Fruit fly (Drosophila melanogaster) whole organism, adult: ENCODE results near the gene CG13050.

Experiments
- CG11617 ChIP-seq: fragments of 200-800 bp; sonication (Bioruptor generic); optimal IDR thresholded peaks from 2 replicates; lab custom pipeline; 2017; ENCODE audit warnings: mild to moderate bottlenecking, missing biosample characterization, missing genetic modification reagents, missing genetic modification characterization
- CG12768 ChIP-seq: fragments of 200-800 bp; sonication (Bioruptor generic); optimal IDR thresholded peaks from 2 replicates; lab custom pipeline; 2017; ENCODE audit warnings: missing biosample characterization, missing genetic modification characterization, mild to moderate bottlenecking, moderate library complexity, missing genetic modification reagents
- CG14711 ChIP-seq: fragments of 200-800 bp; sonication (Bioruptor generic); optimal IDR thresholded peaks from 2 replicates; lab custom pipeline; 2018; ENCODE audit warnings: missing biosample characterization, mild to moderate bottlenecking, missing genetic modification characterization, moderate library complexity
- CG1620 ChIP-seq: fragments of 200-800 bp; sonication (Bioruptor generic); optimal IDR thresholded peaks from 2 replicates; lab custom pipeline; 2016; ENCODE audit warnings: missing biosample characterization, missing genetic modification characterization
- CG33017 ChIP-seq: fragments of 200-800 bp; sonication (Bioruptor generic); optimal IDR thresholded peaks from 2 replicates; lab custom pipeline; 2018; ENCODE audit warnings: missing biosample characterization, mild to moderate bottlenecking, missing genetic modification characterization, moderate library complexity
- CG5204 ChIP-seq: fragments of 200-800 bp; sonication (Bioruptor generic); optimal IDR thresholded peaks from 2 replicates; lab custom pipeline; 2016; ENCODE audit warnings: missing biosample characterization, missing genetic modification characterization
- CG7045 ChIP-seq: fragments of 200-800 bp; sonication (Bioruptor generic); optimal IDR thresholded peaks from 2 replicates; lab custom pipeline; 2017; ENCODE audit warnings: missing biosample characterization, mild to moderate bottlenecking, missing genetic modification characterization
- CG7101 ChIP-seq: fragments of 200-800 bp; sonication (Bioruptor generic); optimal IDR thresholded peaks from 2 replicates; lab custom pipeline; 2018; ENCODE audit warnings: missing biosample characterization, mild to moderate bottlenecking, missing genetic modification characterization, moderate library complexity
- Clk ChIP-seq: fragments of 200-800 bp; sonication (Bioruptor generic); optimal IDR thresholded peaks from 2 replicates; lab custom pipeline; 2017; ENCODE audit warnings: missing biosample characterization, missing genetic modification characterization
- Crg-1 ChIP-seq: fragments of 200-800 bp; sonication (Bioruptor generic); optimal IDR thresholded peaks from 2 replicates; lab custom pipeline; 2016; ENCODE audit warnings: missing biosample characterization, missing genetic modification characterization
- Hr96 ChIP-seq: fragments of 200-800 bp; sonication (Bioruptor generic); optimal IDR thresholded peaks from 2 replicates; lab custom pipeline; 2016; ENCODE audit warnings: missing biosample characterization, missing genetic modification characterization
- Mnt ChIP-seq: fragments of 200-800 bp; sonication (Bioruptor generic); optimal IDR thresholded peaks from 2 replicates; lab custom pipeline; 2016; ENCODE audit warnings: missing biosample characterization, mild to moderate bottlenecking, missing genetic modification characterization
- bab1 ChIP-seq: fragments of 200-800 bp; sonication (Bioruptor generic); optimal IDR thresholded peaks from 3 replicates; lab custom pipeline; 2019; ENCODE audit warnings: missing biosample characterization, mild to moderate bottlenecking, missing genetic modification characterization, moderate library complexity
- cic ChIP-seq: fragments of 200-800 bp; sonication (Bioruptor generic); optimal IDR thresholded peaks from 2 replicates; lab custom pipeline; 2017; ENCODE audit warnings: missing biosample characterization, mild to moderate bottlenecking, missing genetic modification characterization, moderate library complexity
- cnc ChIP-seq, 2 experiments: fragments of >200 bp; optimal IDR thresholded peaks; 2 replicates each; lab custom pipeline; 2017
- kay ChIP-seq: fragments of 200-800 bp; sonication (Bioruptor generic); peaks from one replicate; lab custom pipeline; 2016; ENCODE audit warnings: missing biosample characterization, missing genetic modification characterization, borderline replicate concordance
- ovo ChIP-seq: fragments of 200-800 bp; sonication (Bioruptor generic); optimal IDR thresholded peaks from 2 replicates; lab custom pipeline; 2016; ENCODE audit warnings: missing biosample characterization, missing genetic modification characterization
- pad ChIP-seq: fragments of 200-800 bp; sonication (Bioruptor generic); optimal IDR thresholded peaks from 3 replicates; lab custom pipeline; 2017; ENCODE audit warnings: missing biosample characterization, missing genetic modification characterization, mild to moderate bottlenecking, moderate library complexity, missing genetic modification reagents
- tj ChIP-seq: fragments of 200-800 bp; sonication (Bioruptor generic); optimal IDR thresholded peaks from 3 replicates; lab custom pipeline; 2017; ENCODE audit warnings: missing biosample characterization, mild to moderate bottlenecking, missing genetic modification characterization, moderate library complexity
- toe ChIP-seq: fragments of 200-800 bp; sonication (Bioruptor generic); optimal IDR thresholded peaks from 2 replicates; lab custom pipeline; 2016; ENCODE audit warnings: missing biosample characterization, missing genetic modification characterization

The CG13050 gene

dm6 chr3L:16285346-16285911 is 6.4 kb upstream of the CG13050 start, which contains the start of gene CG13047:
CG13047 (minus strand) TSS chr3L:16285396.
- TF ChIP-seq Clk (GFP tag; lab: Kevin White, UChicago) (no peak), CG7045 (GFP tag; lab: Kevin White, UChicago) (no peak), CG1620 (GFP tag; lab: Kevin White, UChicago) (no peak), Crg-1 (GFP tag; lab: Kevin White, UChicago) (no peak), CG5204 (GFP tag; lab: Kevin White, UChicago) (no peak), Hr96 (GFP tag; lab: Kevin White, UChicago) (no peak), bab1 (GFP tag; lab: Kevin White, UChicago) (no peak), cnc (optimal IDR thresholded peaks at IDR 0.05; lab: Kevin White, UChicago) (no peak), CG7101 (no peak), CG33017 (tag; lab: Kevin White, UChicago) (no peak), tj (no peak), Mnt (no peak), CG12768 (no peak), kay (GFP tag; lab: Kevin White, UChicago) (no peak), CG11617 (GFP tag; lab: Kevin White, UChicago) (no peak), CG14711 (tag; lab: Kevin White, UChicago) (no peak), pad (no peak), toe (no peak), ovo (no peak)

DNA sequence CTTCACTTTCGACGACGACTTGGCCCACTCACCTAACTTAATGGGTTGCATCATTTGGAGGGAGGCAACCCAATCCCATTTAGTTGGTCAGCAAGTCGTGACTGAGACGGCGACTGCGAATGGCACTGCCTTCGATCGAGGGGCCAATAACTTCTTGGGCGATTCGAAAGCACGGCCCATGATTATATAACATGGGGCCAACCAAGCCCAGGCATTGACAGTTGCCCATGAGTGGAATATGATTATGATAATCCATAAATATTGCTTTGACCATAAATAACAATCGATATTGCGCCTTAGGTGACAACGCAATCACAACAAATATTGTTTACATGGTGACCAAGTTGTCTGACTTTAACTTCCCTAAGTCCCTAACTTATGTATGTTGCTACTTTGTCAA is 4.8 kb upstream of the CG13050 start, which contains the start of gene CG13048:
Gene CG13048, minus strand, starts transcription at position 101 of the 400 bp plus-strand sequence.
- no peak for TF ChIP-seq cnc (optimal IDR thresholded peaks at IDR 0.05; lab: Kevin White, UChicago)
- TF ChIP-seq cic (GFP tag; lab: Kevin White, UChicago) = no peak

dm6 chr3L:16281880-16282556 is 2.9 kb upstream of the CG13050 start, which contains the start of gene CG13049:
CG13049 (minus strand) TSS chr3L:16281930.
- TF ChIP-seq CG7045 (GFP tag; lab: Kevin White, UChicago) (no peak), cnc (optimal IDR thresholded peaks at IDR 0.05; lab: Kevin White, UChicago) (no peak), CG33017 (tag; lab: Kevin White, UChicago) (no peak), CG7101 (no peak), toe (no peak), Mnt (no peak), bab1 (GFP tag; lab: Kevin White, UChicago) (no peak)

- TF ChIP-seq CG5204 (GFP tag; lab: Kevin White, UChicago) (no peak), Mnt (no peak), tj (no peak), toe (no peak), CG12768 (no peak), CG7045 (GFP tag; lab: Kevin White, UChicago) (no peak), CG14711 (tag; lab: Kevin White, UChicago) (no peak), Clk (GFP tag; lab: Kevin White, UChicago) (no peak), pad (no peak), CG33017 (tag; lab: Kevin White, UChicago) (no peak), cic (GFP tag; lab: Kevin White, UChicago) (no peak), ovo (no peak)
Observed at dm6 chr3L:16279987-16280454, 950 bp upstream of the CG13050 start, which contains the start of gene CG13064. CG13064 (plus strand) TSS chr3L:16280404.

DNA sequence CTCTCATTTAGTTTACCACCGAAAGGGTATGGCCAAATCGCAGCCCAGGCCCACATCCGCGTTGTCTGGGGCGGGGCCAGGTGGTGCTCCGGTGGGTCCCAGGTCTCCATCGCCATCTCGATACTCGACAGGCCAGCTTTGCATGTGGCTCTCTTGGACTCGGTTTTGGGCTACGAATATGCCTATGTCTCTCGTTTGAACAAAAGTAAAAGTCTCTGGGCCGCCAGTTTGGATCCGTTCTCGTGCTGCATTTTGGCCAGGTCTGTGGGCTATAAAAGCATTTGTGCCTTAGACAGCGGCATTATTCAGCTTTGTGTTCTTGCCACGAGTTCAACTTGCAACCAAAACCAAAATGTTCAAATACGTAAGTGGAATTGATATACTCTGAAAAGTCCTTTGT is 1.9 kb downstream of the CG13050 start, which contains the start of gene CG13065:
Gene CG13065, plus strand, starts transcription at position 301 of the 400 bp plus-strand sequence.
- no peak for TF ChIP-seq Hr96 (GFP tag; lab: Kevin White, UChicago)
- TF ChIP-seq CG11617 (GFP tag; lab: Kevin White, UChicago) = no peak
- TF ChIP-seq Clk (GFP tag; lab: Kevin White, UChicago) = no peak
- TF ChIP-seq CG5204 (GFP tag; lab: Kevin White, UChicago) = no peak

dm6 chr3L:16275391-16276017 is 3.6 kb downstream of the CG13050 start:
- no peak for TF ChIP-seq ovo
- no peak for TF ChIP-seq cnc (optimal IDR thresholded peaks at IDR 0.05; lab: Kevin White, UChicago)
- TF ChIP-seq CG12768 = no peak
- TF ChIP-seq CG7101 = no peak
- TF ChIP-seq CG14711 (tag; lab: Kevin White, UChicago) = no peak
- TF ChIP-seq CG11617 (GFP tag; lab: Kevin White, UChicago) = no peak
- TF ChIP-seq Clk (GFP tag; lab: Kevin White, UChicago) = no peak
- no peak for TF ChIP-seq CG1620 (GFP tag; lab: Kevin White, UChicago)
- TF ChIP-seq CG33017 (tag; lab: Kevin White, UChicago) = no peak
- no peak for TF ChIP-seq kay (GFP tag; lab: Kevin White, UChicago)
- TF ChIP-seq CG7045 (GFP tag; lab: Kevin White, UChicago) = no peak
- TF ChIP-seq tj = no peak
- TF ChIP-seq Hr96 (GFP tag; lab: Kevin White, UChicago) = no peak
- TF ChIP-seq CG5204 (GFP tag; lab: Kevin White, UChicago) = no peak
- TF ChIP-seq bab1 (GFP tag; lab: Kevin White, UChicago) = no peak
- TF ChIP-seq Mnt = no peak
- TF ChIP-seq toe = no peak
